Worm (Caenorhabditis elegans): ENCODE data around the gene rad-23.

rad-23 gene

DNA sequence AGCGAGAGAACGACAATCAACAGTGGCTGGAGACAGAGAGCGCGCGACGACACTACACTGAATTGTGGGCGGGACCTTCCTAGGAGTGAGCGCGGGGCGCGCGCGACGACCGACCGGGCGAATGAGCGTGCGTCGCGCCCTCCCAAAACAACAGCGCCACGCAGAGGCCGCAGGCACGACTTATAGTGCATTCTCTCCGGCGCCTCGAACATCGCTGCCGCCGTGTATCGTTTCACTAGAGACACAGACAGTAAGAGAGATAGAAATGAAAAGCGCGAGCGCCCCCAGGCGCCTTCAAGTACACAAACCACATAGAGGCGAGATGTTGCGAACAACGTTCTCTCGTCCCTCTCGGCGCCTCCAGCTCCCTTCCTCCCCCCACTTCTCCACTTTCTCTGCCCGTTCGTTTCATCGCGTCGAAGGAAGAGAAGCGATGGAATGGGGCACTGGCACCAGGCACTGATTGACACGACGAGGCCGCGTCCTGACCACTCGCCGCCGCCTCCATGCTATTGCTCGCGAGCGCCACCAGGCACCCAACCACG is 32.6 kb downstream of the rad-23 start (continued):
- no peak for TF ChIP-seq C04F5.9 (tag; optimal IDR thresholded peaks at IDR 0.05)
- TF ChIP-seq F16B12.6 (tag; optimal IDR thresholded peaks at IDR 0.05) = peak; percentile 2
- no peak for TF ChIP-seq unc-30 (tag; optimal IDR thresholded peaks at IDR 0.05)
- peak; percentile 40; the same call in 1 of the 2 replicates for TF ChIP-seq grh-1 (GFP tag; IDR thresholded peaks at IDR 0.05)
- TF ChIP-seq nhr-47 (tag; optimal IDR thresholded peaks at IDR 0.05) = peak; percentile 66
- no peak for TF ChIP-seq pag-3 (tag; optimal IDR thresholded peaks at IDR 0.05; ENCODE audit: borderline replicate concordance, insufficient read depth)
- peak; percentile 16 for TF ChIP-seq dsc-1 (tag; optimal IDR thresholded peaks at IDR 0.05)
- TF ChIP-seq nhr-11 (tag; optimal IDR thresholded peaks at IDR 0.05) = no peak
- TF ChIP-seq nhr-237 (tag; optimal IDR thresholded peaks at IDR 0.05) = no peak
- TF ChIP-seq nhr-28 (tag; optimal IDR thresholded peaks at IDR 0.05) = no peak
- peak; percentile 49 for TF ChIP-seq C16A3.4 (tag; optimal IDR thresholded peaks at IDR 0.05)
- no peak for TF ChIP-seq C34B4.2 (tag; optimal IDR thresholded peaks at IDR 0.05)
- peak; percentile 49 for TF ChIP-seq jun-1 (tag; optimal IDR thresholded peaks at IDR 0.05)
- TF ChIP-seq isw-1 (GFP tag; IDR thresholded peaks at IDR 0.05) = peak; percentile 11; the same call in 1 of the 2 replicates
- no peak for TF ChIP-seq fkh-10 (GFP tag; optimal IDR thresholded peaks at IDR 0.05)
- no peak for TF ChIP-seq hlh-17 (GFP tag; optimal IDR thresholded peaks at IDR 0.05; ENCODE audit: borderline replicate concordance)
- peak; percentile 32 for TF ChIP-seq skn-1 (tag; optimal IDR thresholded peaks at IDR 0.05)
- TF ChIP-seq lin-39 (tag; optimal IDR thresholded peaks at IDR 0.05) = no peak
- TF ChIP-seq aly-2 (tag; optimal IDR thresholded peaks at IDR 0.05) = no peak
- peak in 1 of 3 experiments; percentile 24 for TF ChIP-seq dpl-1 (GFP tag; optimal IDR thresholded peaks at IDR 0.05)
- no peak for TF ChIP-seq zag-1 (tag; optimal IDR thresholded peaks at IDR 0.05)
- TF ChIP-seq lin-15B (tag; optimal IDR thresholded peaks at IDR 0.05) = peak; percentile 42
- TF ChIP-seq nhr-90 (tag; optimal IDR thresholded peaks at IDR 0.05; ENCODE audit: poor library complexity) = peak; percentile 30
- TF ChIP-seq egl-13 (tag; optimal IDR thresholded peaks at IDR 0.05) = no peak
- TF ChIP-seq lin-13 (GFP tag; optimal IDR thresholded peaks at IDR 0.05) = peak; percentile 36
- TF ChIP-seq lsy-2 (tag; optimal IDR thresholded peaks at IDR 0.05) = peak; percentile 38 to 68
- no peak for TF ChIP-seq lir-3 (tag; optimal IDR thresholded peaks at IDR 0.05; ENCODE audit: poor library complexity)
- TF ChIP-seq ceh-88 (GFP tag; IDR thresholded peaks at IDR 0.05) = 0 out of 2 replicates have a peak, but pooled peaks have one; percentile 23
- no peak for TF ChIP-seq fos-1 (tag; optimal IDR thresholded peaks at IDR 0.05)
- peak; percentile 43 to 46 for TF ChIP-seq efl-1 (optimal IDR thresholded peaks at IDR 0.05)
- peak in 1 of 2 experiments; percentile 23 for TF ChIP-seq efl-1 (GFP tag; optimal IDR thresholded peaks at IDR 0.05 in 1 of 2)
- TF ChIP-seq sptf-1 (tag; optimal IDR thresholded peaks at IDR 0.05) = no peak
- peak; percentile 56 for TF ChIP-seq snpc-4 (tag; optimal IDR thresholded peaks at IDR 0.05)
- TF ChIP-seq vab-15 (tag; optimal IDR thresholded peaks at IDR 0.05) = no peak
- no peak for TF ChIP-seq mef-2 (tag; optimal IDR thresholded peaks at IDR 0.05)
- no peak for TF ChIP-seq zip-4 (GFP tag; optimal IDR thresholded peaks at IDR 0.05)
- no peak for TF ChIP-seq nhr-76 (tag; optimal IDR thresholded peaks at IDR 0.05)
- peak; percentile 77 for TF ChIP-seq nhr-71 (tag; optimal IDR thresholded peaks at IDR 0.05)
- TF ChIP-seq efl-3 (GFP tag; optimal IDR thresholded peaks at IDR 0.05) = no peak
- no peak for TF ChIP-seq Y116A8C.19 (tag; optimal IDR thresholded peaks at IDR 0.05; ENCODE audit: borderline replicate concordance)
- no peak for TF ChIP-seq nhr-84 (tag; optimal IDR thresholded peaks at IDR 0.05)
- TF ChIP-seq irx-1 (tag; optimal IDR thresholded peaks at IDR 0.05) = no peak
- peak in 1 of 2 experiments; percentile 15 for TF ChIP-seq ztf-11 (tag; optimal IDR thresholded peaks at IDR 0.05)
- TF ChIP-seq mep-1 (tag; optimal IDR thresholded peaks at IDR 0.05) = peak; percentile 71
- TF ChIP-seq fkh-4 (tag; optimal IDR thresholded peaks at IDR 0.05; ENCODE audit: borderline replicate concordance) = no peak
- peak; percentile 56 for TF ChIP-seq swsn-7 (tag; optimal IDR thresholded peaks at IDR 0.05)
